Fruit fly (Drosophila melanogaster) whole organism, embryonic: Measurements from ENCODE around the gene dhd.

Experiments used
- Awh ChIP-seq: fragments of 200-800 bp; sonication (Bioruptor generic); IDR thresholded peaks from 2 replicates; pipeline ENCODE4, ENCODE4 v1.3.6; 2022; ENCODE audit warnings: missing biosample characterization, missing genetic modification characterization
- Bgb ChIP-seq: fragments of 200-800 bp; sonication (Bioruptor generic); IDR thresholded peaks from 2 replicates; pipeline ENCODE4 v1.3.6; 2022; ENCODE audit warnings: missing biosample characterization, missing genetic modification characterization; ENCODE audit not compliant: partially characterized antibody
- BtbVII ChIP-seq: fragments of 200-800 bp; sonication (Bioruptor generic); optimal IDR thresholded peaks from 3 replicates; lab custom pipeline; 2017; ENCODE audit warnings: missing biosample characterization, mild to moderate bottlenecking, missing genetic modification characterization
- CG1024 ChIP-seq: fragments of 200-800 bp; sonication (Bioruptor generic); IDR thresholded peaks from 2 replicates; pipeline ENCODE4 v1.3.6; 2022; ENCODE audit warnings: missing biosample characterization, missing genetic modification characterization
- CG13123 ChIP-seq: fragments of 200-800 bp; sonication (Bioruptor generic); optimal IDR thresholded peaks from 2 replicates; lab custom pipeline; 2016; ENCODE audit warnings: missing biosample characterization, missing genetic modification characterization
- CG15073 ChIP-seq: fragments of 200-800 bp; sonication (Bioruptor generic); optimal IDR thresholded peaks from 2 replicates; lab custom pipeline; 2016; ENCODE audit warnings: missing biosample characterization, missing genetic modification characterization
- CG1603 ChIP-seq: fragments of 200-800 bp; sonication (Bioruptor generic); optimal IDR thresholded peaks from 2 replicates; lab custom pipeline; 2019; ENCODE audit warnings: missing biosample characterization, mild to moderate bottlenecking, missing genetic modification characterization, moderate library complexity
- CG16815 ChIP-seq: fragments of 200-800 bp; sonication (Bioruptor generic); optimal IDR thresholded peaks from 3 replicates; lab custom pipeline; 2017; ENCODE audit warnings: missing biosample characterization, mild to moderate bottlenecking, missing genetic modification characterization
- CG18764 ChIP-seq: fragments of 200-800 bp; sonication (Bioruptor generic); optimal IDR thresholded peaks from 3 replicates; lab custom pipeline; 2016; ENCODE audit warnings: missing biosample characterization, missing genetic modification characterization
- CG2678 ChIP-seq: fragments of 200-800 bp; sonication (Bioruptor generic); optimal IDR thresholded peaks from 3 replicates; lab custom pipeline; 2019; ENCODE audit warnings: missing biosample characterization, mild to moderate bottlenecking, missing genetic modification characterization, moderate library complexity
- CG2875 ChIP-seq: fragments of 200-800 bp; sonication (Bioruptor generic); optimal IDR thresholded peaks from 2 replicates; lab custom pipeline; 2017; ENCODE audit warnings: missing biosample characterization, mild to moderate bottlenecking, missing genetic modification characterization, missing genetic modification reagents
- CG30403 ChIP-seq: fragments of 200-800 bp; sonication (Bioruptor generic); optimal IDR thresholded peaks from 3 replicates; lab custom pipeline; 2016; ENCODE audit warnings: missing biosample characterization, missing genetic modification characterization
- CG32767 ChIP-seq: fragments of 200-800 bp; sonication (Bioruptor generic); IDR thresholded peaks from 2 replicates; pipeline ENCODE4 v1.3.6; 2022; ENCODE audit warnings: missing biosample characterization, missing genetic modification characterization
- CG33557 ChIP-seq: fragments of 200-800 bp; sonication (Bioruptor generic); optimal IDR thresholded peaks from 2 replicates; lab custom pipeline; 2019; ENCODE audit warnings: missing biosample characterization, mild to moderate bottlenecking, missing genetic modification characterization, moderate library complexity
- CG34224 ChIP-seq: fragments of 200-800 bp; sonication (Bioruptor generic); IDR thresholded peaks from 3 replicates; pipeline ENCODE4 v1.3.6; 2022; ENCODE audit warnings: missing biosample characterization, missing genetic modification characterization; ENCODE audit not compliant: partially characterized antibody
- CG4328 ChIP-seq: fragments of 200-800 bp; sonication (Bioruptor generic); optimal IDR thresholded peaks from 3 replicates; lab custom pipeline; 2017; ENCODE audit warnings: missing biosample characterization, missing genetic modification reagents, missing genetic modification characterization
- CG6272 ChIP-seq: fragments of 200-800 bp; sonication (Bioruptor generic); IDR thresholded peaks from 2 replicates; pipeline ENCODE4 v1.3.6; 2022; ENCODE audit warnings: missing biosample characterization, missing genetic modification characterization
- CG7786 ChIP-seq: fragments of 200-800 bp; sonication (Bioruptor generic); optimal IDR thresholded peaks from 2 replicates; lab custom pipeline; 2016; ENCODE audit warnings: missing biosample characterization, missing genetic modification characterization
- CG8359 ChIP-seq: fragments of 200-800 bp; sonication (Bioruptor generic); optimal IDR thresholded peaks from 2 replicates; lab custom pipeline; 2017; ENCODE audit warnings: missing biosample characterization, mild to moderate bottlenecking, missing genetic modification characterization, borderline replicate concordance
- CG9215 ChIP-seq: fragments of 200-800 bp; sonication (Bioruptor generic); IDR thresholded peaks from 2 replicates; pipeline ENCODE4 v1.3.6; 2022; ENCODE audit warnings: missing biosample characterization, missing genetic modification characterization
- Camta ChIP-seq: fragments of 200-800 bp; sonication (Bioruptor generic); optimal IDR thresholded peaks from 2 replicates; lab custom pipeline; 2016; ENCODE audit warnings: missing biosample characterization, missing genetic modification characterization
- CrebB ChIP-seq: fragments of 200-800 bp; sonication (Bioruptor generic); optimal IDR thresholded peaks from 3 replicates; lab custom pipeline; 2018; ENCODE audit warnings: missing biosample characterization, mild to moderate bottlenecking, missing genetic modification characterization
- Dad ChIP-seq: fragments of 200-800 bp; sonication (Bioruptor generic); optimal IDR thresholded peaks from 3 replicates; lab custom pipeline; 2016; ENCODE audit warnings: missing biosample characterization, missing genetic modification characterization
- Dp ChIP-seq: fragments of 200-800 bp; sonication (Bioruptor generic); optimal IDR thresholded peaks from 2 replicates; lab custom pipeline; 2018; ENCODE audit warnings: missing biosample characterization, mild to moderate bottlenecking, missing genetic modification characterization, moderate library complexity
- Eip74EF ChIP-seq, 2 experiments: fragments of 200-800 bp in 1 of 2; fragments of >200 bp in 1 of 2; sonication (Bioruptor generic) in 1 of 2; optimal IDR thresholded peaks; 2 replicates each; lab custom pipeline; 2017 to 2019; ENCODE audit warnings: missing biosample characterization in 2 of 2, missing genetic modification characterization in 2 of 2, mild to moderate bottlenecking in 1 of 2, moderate library complexity in 1 of 2
- Fer2 ChIP-seq: fragments of 200-800 bp; sonication (Bioruptor generic); optimal IDR thresholded peaks from 2 replicates; lab custom pipeline; 2018; ENCODE audit warnings: missing biosample characterization, mild to moderate bottlenecking, missing genetic modification characterization, moderate library complexity
- HHEX ChIP-seq: fragments of 200-800 bp; sonication (Bioruptor generic); optimal IDR thresholded peaks from 3 replicates; lab custom pipeline; 2017; ENCODE audit warnings: missing biosample characterization, mild to moderate bottlenecking, missing genetic modification characterization, missing genetic modification reagents
- Hr3 ChIP-seq: fragments of 200-800 bp; sonication (Bioruptor generic); optimal IDR thresholded peaks from 3 replicates; lab custom pipeline; 2016; ENCODE audit warnings: missing biosample characterization, missing genetic modification characterization
- Lhr ChIP-seq: fragments of 200-800 bp; sonication (Bioruptor generic); optimal IDR thresholded peaks from 3 replicates; lab custom pipeline; 2017; ENCODE audit warnings: mild to moderate bottlenecking, missing biosample characterization, missing genetic modification reagents, missing genetic modification characterization
- Meics ChIP-seq: fragments of 200-800 bp; sonication (Bioruptor generic); optimal IDR thresholded peaks from 2 replicates; lab custom pipeline; 2017; ENCODE audit warnings: missing biosample characterization, mild to moderate bottlenecking, missing genetic modification characterization
- Neu2 ChIP-seq: fragments of 200-800 bp; sonication (Bioruptor generic); optimal IDR thresholded peaks from 3 replicates; lab custom pipeline; 2016; ENCODE audit warnings: missing biosample characterization, missing genetic modification characterization, borderline replicate concordance
- Nf-YC ChIP-seq: fragments of 200-800 bp; optimal IDR thresholded peaks from 3 replicates; lab custom pipeline; 2019; ENCODE audit warnings: missing biosample characterization, mild to moderate bottlenecking, missing genetic modification characterization, moderate library complexity
- Sin3A ChIP-seq: fragments of >200 bp; optimal IDR thresholded peaks from 2 replicates; lab custom pipeline; 2018
- Sox100B ChIP-seq: fragments of 200-800 bp; sonication (Bioruptor generic); optimal IDR thresholded peaks from 3 replicates; lab custom pipeline; 2018; ENCODE audit warnings: missing biosample characterization, mild to moderate bottlenecking, missing genetic modification characterization
- TFAM ChIP-seq: fragments of 200-800 bp; sonication (Bioruptor generic); optimal IDR thresholded peaks from 2 replicates; lab custom pipeline; 2017; ENCODE audit warnings: missing biosample characterization, missing genetic modification characterization, inconsistent platforms
- abd-A ChIP-seq: fragments of 200-800 bp; sonication (Bioruptor generic); optimal IDR thresholded peaks from 3 replicates; lab custom pipeline; 2019; ENCODE audit warnings: missing biosample characterization, mild to moderate bottlenecking, missing genetic modification characterization, moderate library complexity
- ato ChIP-seq: fragments of 200-800 bp; sonication (Bioruptor generic); IDR thresholded peaks from 2 replicates; pipeline ENCODE4 v1.3.6; 2022; ENCODE audit warnings: missing biosample characterization, missing genetic modification characterization; ENCODE audit not compliant: partially characterized antibody
- btn ChIP-seq: fragments of 200-800 bp; sonication (Bioruptor generic); optimal IDR thresholded peaks from 2 replicates; lab custom pipeline; 2016; ENCODE audit warnings: missing biosample characterization, missing genetic modification characterization
- dati ChIP-seq: fragments of 200-800 bp; sonication (Bioruptor generic); IDR thresholded peaks from 2 replicates; pipeline ENCODE4 v1.3.6; 2022; ENCODE audit warnings: missing biosample characterization, missing genetic modification characterization
- dmrt11E ChIP-seq: fragments of 200-800 bp; sonication (Bioruptor generic); optimal IDR thresholded peaks from 3 replicates; lab custom pipeline; 2018; ENCODE audit warnings: missing biosample characterization, mild to moderate bottlenecking, missing genetic modification characterization, moderate library complexity
- lov ChIP-seq, 2 experiments: fragments of 200-800 bp in 1 of 2; fragments of >200 bp in 1 of 2; sonication (Bioruptor generic) in 1 of 2; IDR thresholded peaks in 1 of 2; optimal IDR thresholded peaks in 1 of 2; 2 replicates in 1 of 2; 3 replicates in 1 of 2; pipeline versions ENCODE4 v1.3.6 to Lab custom; 2017 to 2022; ENCODE audit warnings: missing biosample characterization in 1 of 2, missing genetic modification characterization in 1 of 2
- pho ChIP-seq: fragments of 200-800 bp; sonication (Bioruptor generic); optimal IDR thresholded peaks from 2 replicates; lab custom pipeline; 2016; ENCODE audit warnings: missing biosample characterization, missing genetic modification characterization
- psq ChIP-seq: fragments of 200-800 bp; sonication (Bioruptor generic); optimal IDR thresholded peaks from 2 replicates; lab custom pipeline; 2017; ENCODE audit warnings: missing biosample characterization, missing genetic modification characterization
- slbo ChIP-seq: fragments of 200-800 bp; sonication (Bioruptor generic); IDR thresholded peaks from 2 replicates; pipeline ENCODE4 v1.3.6; 2022; ENCODE audit warnings: missing biosample characterization, missing genetic modification characterization
- slp2 ChIP-seq: fragments of 200-800 bp; sonication (Bioruptor generic); optimal IDR thresholded peaks from 2 replicates; lab custom pipeline; 2016; ENCODE audit warnings: missing biosample characterization, missing genetic modification characterization
- sob ChIP-seq: fragments of 200-800 bp; sonication (Bioruptor generic); IDR thresholded peaks from 2 replicates; pipeline ENCODE4 v1.3.6; 2022; ENCODE audit warnings: missing biosample characterization, missing genetic modification characterization
- tin ChIP-seq: fragments of 200-800 bp; sonication (Bioruptor generic); optimal IDR thresholded peaks from 3 replicates; lab custom pipeline; 2016; ENCODE audit warnings: missing biosample characterization, missing genetic modification characterization
- vfl ChIP-seq: fragments of 200-800 bp; sonication (Bioruptor generic); optimal IDR thresholded peaks from 2 replicates; lab custom pipeline; 2016; ENCODE audit warnings: missing biosample characterization, missing genetic modification characterization
- wor ChIP-seq: fragments of 200-800 bp; sonication (Bioruptor generic); IDR thresholded peaks from 2 replicates; pipeline ENCODE4 v1.3.6; 2022; ENCODE audit warnings: missing biosample characterization, missing genetic modification characterization

Gene dhd

DNA sequence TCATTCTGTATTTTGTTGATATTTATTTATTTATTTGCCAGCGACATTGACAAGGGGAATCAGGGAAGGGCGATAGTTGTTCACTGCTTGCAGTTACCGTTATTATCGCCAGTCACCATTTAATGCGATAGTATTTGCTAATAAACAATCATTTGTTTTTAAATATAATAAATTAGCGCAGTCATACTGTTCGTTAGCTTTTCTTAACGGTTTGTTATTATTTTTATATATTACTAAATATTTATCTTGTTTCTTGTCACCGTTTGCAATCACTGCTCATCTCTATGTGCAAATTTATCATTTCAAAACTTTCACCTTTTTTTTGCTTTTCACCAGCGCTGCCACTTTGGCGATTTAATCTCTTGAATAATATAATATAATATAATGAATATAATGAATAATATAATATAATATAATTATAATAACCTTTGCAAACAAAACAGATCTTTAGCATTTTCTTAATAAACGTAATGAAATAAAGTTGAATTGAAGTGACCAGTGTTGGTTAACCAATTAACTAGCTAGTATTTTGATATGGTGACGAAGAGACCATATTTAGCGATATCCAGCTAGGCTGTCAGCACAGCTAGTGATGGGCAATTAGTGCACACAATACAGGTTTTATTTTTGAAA lies 17.4 kb downstream of the dhd start, which contains the start of the genes CG3309 and XRCC1 (continued):
- TF ChIP-seq CG33557 (GFP tag; lab: Kevin White, UChicago) (peak; percentile 46), CG1603 (tag; lab: Kevin White, UChicago) (no peak), sob (peak; percentile 50; the same call in 1 of the 2 replicates), CG13123 (GFP tag; lab: Kevin White, UChicago) (no peak), HHEX (GFP tag; lab: Kevin White, UChicago) (peak; percentile 20), CG30403 (GFP tag; lab: Kevin White, UChicago) (peak; percentile 55), Nf-YC (peak; percentile 50), Neu2 (GFP tag; lab: Kevin White, UChicago) (no peak), ato (GFP tag; lab: Robert Waterston, UW) (peak; percentile 55), dati (GFP tag; lab: Robert Waterston, UW) (no peak), CG18764 (GFP tag; lab: Kevin White, UChicago) (no peak), CG2678 (tag; lab: Kevin White, UChicago) (peak; percentile 64), tin (GFP tag; lab: Kevin White, UChicago) (peak; percentile 17), TFAM (GFP tag; lab: Kevin White, UChicago) (no peak), CG9215 (peak; percentile 49), CG15073 (GFP tag; lab: Kevin White, UChicago) (no peak), BtbVII (no peak), CrebB (tag; lab: Kevin White, UChicago) (no peak), psq (GFP tag; lab: Kevin White, UChicago) (peak; percentile 8), CG32767 (GFP tag; lab: Robert Waterston, UW) (no peak; the same call in 1 of the 2 replicates), Lhr (GFP tag; lab: Kevin White, UChicago) (peak; percentile 6), Hr3 (GFP tag; lab: Kevin White, UChicago) (peak; percentile 54), Dad (GFP tag; lab: Kevin White, UChicago) (no peak), abd-A (tag; lab: Kevin White, UChicago) (no peak), CG4328 (GFP tag; lab: Kevin White, UChicago) (no peak), Sin3A (lab: Kevin White, UChicago) (no peak), btn (no peak), CG7786 (GFP tag; lab: Kevin White, UChicago) (no peak), CG6272 (GFP tag; lab: Robert Waterston, UW) (peak; percentile 28; the same call in 1 of the 2 replicates), slbo (GFP tag; lab: Robert Waterston, UW) (peak; percentile 81), CG1024 (no peak), Bgb (GFP tag; lab: Robert Waterston, UW) (peak; percentile 80), CG8359 (GFP tag; lab: Kevin White, UChicago) (no peak), Meics (peak; percentile 82), Dp (GFP tag; lab: Kevin White, UChicago) (peak; percentile 31), pho (GFP tag; lab: Kevin White, UChicago) (no peak), vfl (GFP tag; lab: Kevin White, UChicago) (no peak), Eip74EF (GFP tag; optimal IDR thresholded peaks at IDR 0.05; lab: Kevin White, UChicago) (no peak), CG34224 (GFP tag; lab: Robert Waterston, UW) (peak; percentile 65), wor (GFP tag; lab: Robert Waterston, UW) (peak; percentile 22; the same call in 1 of the 2 replicates), Fer2 (peak; percentile 4), CG16815 (GFP tag; lab: Kevin White, UChicago) (peak; percentile 23), lov (optimal IDR thresholded peaks at IDR 0.05; lab: Kevin White, UChicago) (no peak), lov (GFP tag; IDR thresholded peaks at IDR 0.05; lab: Robert Waterston, UW) (no peak), slp2 (GFP tag; lab: Kevin White, UChicago) (no peak), dmrt11E (tag; lab: Kevin White, UChicago) (peak; percentile 58), Awh (GFP tag; lab: Robert Waterston, UW) (no peak), Sox100B (no peak), CG2875 (no peak), Camta (GFP tag; lab: Kevin White, UChicago) (no peak)
